Fruit fly (Drosophila melanogaster) whole organism, embryonic: ENCODE measurements around the gene Cpr76Bb.

Experiments used
- CG12769 ChIP-seq: fragments of 200-800 bp; sonication (Bioruptor generic); optimal IDR thresholded peaks from 2 replicates; lab custom pipeline; 2019; ENCODE audit warnings: missing biosample characterization, mild to moderate bottlenecking, missing genetic modification characterization, moderate library complexity
- CG15696 ChIP-seq: fragments of 200-800 bp; sonication (Bioruptor generic); optimal IDR thresholded peaks from 2 replicates; lab custom pipeline; 2019; ENCODE audit warnings: missing biosample characterization, mild to moderate bottlenecking, missing genetic modification characterization, moderate library complexity
- CG18476 ChIP-seq: fragments of 200-800 bp; sonication (Bioruptor generic); optimal IDR thresholded peaks from 2 replicates; lab custom pipeline; 2016; ENCODE audit warnings: missing biosample characterization, mild to moderate bottlenecking, missing genetic modification characterization
- CG42726 ChIP-seq: fragments of 200-800 bp; sonication (Bioruptor generic); IDR thresholded peaks from 2 replicates; pipeline ENCODE4 v1.3.6; 2022; ENCODE audit warnings: missing biosample characterization, missing genetic modification characterization; ENCODE audit not compliant: partially characterized antibody
- CG5180 ChIP-seq: fragments of 200-800 bp; sonication (Bioruptor generic); optimal IDR thresholded peaks from 3 replicates; lab custom pipeline; 2017; ENCODE audit warnings: missing biosample characterization, missing genetic modification characterization, mild to moderate bottlenecking, moderate library complexity, missing genetic modification reagents
- CG6683 ChIP-seq: fragments of 200-800 bp; sonication (Bioruptor generic); optimal IDR thresholded peaks from 2 replicates; lab custom pipeline; 2017; ENCODE audit warnings: missing biosample characterization, mild to moderate bottlenecking, missing genetic modification characterization, missing genetic modification reagents
- CG6791 ChIP-seq: fragments of 200-800 bp; sonication (Bioruptor generic); IDR thresholded peaks from 3 replicates; pipeline ENCODE4 v1.3.6; 2022; ENCODE audit warnings: missing biosample characterization, missing genetic modification characterization; ENCODE audit not compliant: partially characterized antibody
- Dll ChIP-seq: fragments of 200-800 bp; sonication (Bioruptor generic); IDR thresholded peaks from 4 replicates; pipeline ENCODE4 v1.3.6; 2022; ENCODE audit warnings: missing biosample characterization, missing genetic modification characterization; ENCODE audit not compliant: partially characterized antibody
- NFAT ChIP-seq: fragments of 200-800 bp; sonication (Bioruptor generic); IDR thresholded peaks from 2 replicates; pipeline ENCODE4 v1.3.6; 2022; ENCODE audit warnings: missing biosample characterization, missing genetic modification characterization
- Sox102F ChIP-seq: fragments of 200-800 bp; sonication (Bioruptor generic); optimal IDR thresholded peaks from 2 replicates; lab custom pipeline; 2018; ENCODE audit warnings: missing biosample characterization, mild to moderate bottlenecking, missing genetic modification characterization, moderate library complexity
- amos ChIP-seq: fragments of 200-800 bp; sonication (Bioruptor generic); IDR thresholded peaks from 2 replicates; pipeline ENCODE4 v1.3.6; 2022; ENCODE audit warnings: missing biosample characterization, missing genetic modification characterization; ENCODE audit not compliant: partially characterized antibody
- lbe ChIP-seq: fragments of 200-800 bp; sonication (Bioruptor generic); optimal IDR thresholded peaks from 2 replicates; lab custom pipeline; 2016; ENCODE audit warnings: missing biosample characterization, mild to moderate bottlenecking, missing genetic modification characterization
- repo ChIP-seq: fragments of 200-800 bp; sonication (Bioruptor generic); optimal IDR thresholded peaks from 2 replicates; lab custom pipeline; 2016; ENCODE audit warnings: missing biosample characterization, missing genetic modification characterization

dm6 chr3L:19519349-19519748, at the start of gene Cpr76Bb:
- no peak for TF ChIP-seq Dll (GFP tag; lab: Robert Waterston, UW)
- TF ChIP-seq amos (GFP tag; lab: Robert Waterston, UW) = no peak
- no peak for TF ChIP-seq CG6683
- TF ChIP-seq lbe = no peak
- TF ChIP-seq CG5180 (GFP tag; lab: Kevin White, UChicago) = no peak
- TF ChIP-seq repo (GFP tag; lab: Kevin White, UChicago) = no peak
- no peak for TF ChIP-seq Sox102F (GFP tag; lab: Kevin White, UChicago)
- no peak for TF ChIP-seq CG6791 (GFP tag; lab: Robert Waterston, UW)
- TF ChIP-seq CG42726 (GFP tag; lab: Robert Waterston, UW) = no peak
- no peak for TF ChIP-seq NFAT (GFP tag; lab: Robert Waterston, UW)
- TF ChIP-seq CG15696 = no peak
- no peak for TF ChIP-seq CG12769
- TF ChIP-seq CG18476 (GFP tag; lab: Kevin White, UChicago) = no peak
